Worm (Caenorhabditis elegans) whole organism, early embryonic: ENCODE data around the gene F22F4.4.

Experiments
- B0310.2 ChIP-seq: sonication (generic microtip); optimal IDR thresholded peaks from 2 replicates; lab custom pipeline; 2016; ENCODE audit warnings: mild to moderate bottlenecking, missing genetic modification characterization, missing compliant biosample characterization
- F13C5.2 ChIP-seq: sonication (generic microtip); optimal IDR thresholded peaks from 2 replicates; lab custom pipeline; 2017; ENCODE audit warnings: mild to moderate bottlenecking, missing genetic modification characterization, inconsistent platforms, missing compliant biosample characterization
- ama-1 ChIP-seq: fragments of 150-350 bp; optimal IDR thresholded peaks from 2 replicates; lab custom pipeline; 2014
- ceh-36 ChIP-seq: sonication (generic microtip); optimal IDR thresholded peaks from 2 replicates; lab custom pipeline; 2016; ENCODE audit warnings: missing genetic modification characterization, inconsistent platforms, missing compliant biosample characterization
- ets-7 ChIP-seq: sonication (generic microtip); optimal IDR thresholded peaks from 2 replicates; lab custom pipeline; 2016; ENCODE audit warnings: missing genotype, missing genetic modification characterization, missing compliant biosample characterization
- flt-1 ChIP-seq: fragments of 200-800 bp; sonication (Bioruptor generic); IDR thresholded peaks from 2 replicates; pipeline ENCODE4 v1.3.6; 2022; ENCODE audit warnings: missing genetic modification characterization, missing compliant biosample characterization
- sea-1 ChIP-seq: fragments of 200-800 bp; sonication (Bioruptor generic); conservative IDR thresholded peaks from 2 replicates; pipeline ENCODE4 v1.3.6; 2022; ENCODE audit warnings: missing genetic modification characterization, missing compliant biosample characterization
- tbx-37 ChIP-seq: fragments of 200-800 bp; sonication (Bioruptor generic); conservative IDR thresholded peaks from 2 replicates; pipeline ENCODE4 v1.3.6; 2022; ENCODE audit warnings: missing genetic modification reagents, missing genetic modification characterization, missing compliant biosample characterization
- tra-4 ChIP-seq: sonication (generic microtip); optimal IDR thresholded peaks from 2 replicates; lab custom pipeline; 2017; ENCODE audit warnings: missing genetic modification characterization, missing compliant biosample characterization

- TF ChIP-seq flt-1 (GFP tag; lab: Robert Waterston, UW) (no peak), sea-1 (GFP tag; lab: Robert Waterston, UW) (no peak), ama-1 (lab: Kevin White, UChicago) (no peak), F13C5.2 (tag; lab: Kevin White, UChicago) (peak; percentile 69), ets-7 (tag; lab: Kevin White, UChicago) (no peak), B0310.2 (tag; lab: Kevin White, UChicago) (no peak), tbx-37 (GFP tag; lab: Robert Waterston, UW) (no peak), ceh-36 (tag; lab: Kevin White, UChicago) (no peak), tra-4 (tag; lab: Kevin White, UChicago) (no peak)
These were observed 48.2 kb downstream of the F22F4.4 start, which contains the start of the genes R07E4.5 and R07E4.3 for ce11 chrX:5953174-5953573.
